Worm (Caenorhabditis elegans) whole organism, late embryonic: ENCODE results near the gene mre-11.

Experiments
- C38D4.7 ChIP-seq: fragments of 200-800 bp; sonication (Bioruptor generic); optimal IDR thresholded peaks from 2 replicates; lab custom pipeline; 2018; ENCODE audit warnings: mild to moderate bottlenecking, missing genetic modification characterization, moderate library complexity, missing compliant biosample characterization
- F13H6.1 ChIP-seq: sonication (generic microtip); optimal IDR thresholded peaks from 2 replicates; lab custom pipeline; 2016; ENCODE audit warnings: missing genetic modification characterization, missing compliant biosample characterization
- K02D7.2 ChIP-seq: sonication (generic microtip); optimal IDR thresholded peaks from 2 replicates; lab custom pipeline; 2017; ENCODE audit warnings: mild to moderate bottlenecking, missing genetic modification characterization, missing compliant biosample characterization
- K09A11.1 ChIP-seq: sonication (generic microtip); optimal IDR thresholded peaks from 2 replicates; lab custom pipeline; 2017; ENCODE audit warnings: antibody characterized with exemption, mild to moderate bottlenecking, missing genetic modification characterization, missing compliant biosample characterization; ENCODE audit not compliant: insufficient read depth
- T23F11.4 ChIP-seq: fragments of 200-800 bp; sonication (Bioruptor generic); optimal IDR thresholded peaks from 2 replicates; lab custom pipeline; 2018; ENCODE audit warnings: mild to moderate bottlenecking, missing genetic modification characterization, missing compliant biosample characterization
- Y22D7AL.16 ChIP-seq: sonication (generic microtip); optimal IDR thresholded peaks from 2 replicates; lab custom pipeline; 2016; ENCODE audit warnings: missing genetic modification characterization, missing compliant biosample characterization
- ahr-1 ChIP-seq: sonication (generic microtip); optimal IDR thresholded peaks from 2 replicates; lab custom pipeline; 2016; ENCODE audit warnings: missing genetic modification characterization, missing compliant biosample characterization
- ceh-30 ChIP-seq: fragments of 150-350 bp; optimal IDR thresholded peaks from 2 replicates; lab custom pipeline; 2014; ENCODE audit warnings: missing biosample characterization, missing genetic modification characterization
- ceh-34 ChIP-seq: sonication (generic microtip); optimal IDR thresholded peaks from 2 replicates; lab custom pipeline; 2016; ENCODE audit warnings: mild to moderate bottlenecking, missing genetic modification characterization, missing compliant biosample characterization
- ceh-48 ChIP-seq: sonication (generic microtip); optimal IDR thresholded peaks from 2 replicates; lab custom pipeline; 2016; ENCODE audit warnings: missing genetic modification characterization, inconsistent platforms, missing compliant biosample characterization
- ceh-6 ChIP-seq: fragments of 200-800 bp; sonication (Bioruptor generic); optimal IDR thresholded peaks from 2 replicates; lab custom pipeline; 2018; ENCODE audit warnings: mild to moderate bottlenecking, missing genetic modification characterization, missing compliant biosample characterization
- ceh-9 ChIP-seq: sonication (generic microtip); optimal IDR thresholded peaks from 2 replicates; lab custom pipeline; 2016; ENCODE audit warnings: mild to moderate bottlenecking, missing genetic modification characterization, inconsistent platforms, missing compliant biosample characterization
- dve-1 ChIP-seq: sonication (generic microtip); optimal IDR thresholded peaks from 2 replicates; lab custom pipeline; 2017; ENCODE audit warnings: antibody characterized with exemption, mild to moderate bottlenecking, missing genetic modification characterization, missing compliant biosample characterization
- elt-2 ChIP-seq: sonication (generic microtip); optimal IDR thresholded peaks from 2 replicates; lab custom pipeline; 2016; ENCODE audit warnings: missing genetic modification reagents, missing genetic modification characterization, missing compliant biosample characterization
- elt-4 ChIP-seq: sonication (generic microtip); optimal IDR thresholded peaks from 2 replicates; lab custom pipeline; 2016; ENCODE audit warnings: missing genetic modification characterization, missing compliant biosample characterization
- fax-1 ChIP-seq: sonication (generic microtip); optimal IDR thresholded peaks from 2 replicates; lab custom pipeline; 2016; ENCODE audit warnings: missing genotype, missing genetic modification characterization, missing compliant biosample characterization
- gmeb-2 ChIP-seq: sonication (generic microtip); optimal IDR thresholded peaks from 2 replicates; lab custom pipeline; 2016; ENCODE audit warnings: missing genetic modification characterization, inconsistent platforms, missing compliant biosample characterization
- hlh-15 ChIP-seq: sonication (generic microtip); optimal IDR thresholded peaks from 2 replicates; lab custom pipeline; 2016; ENCODE audit warnings: missing genetic modification characterization, missing compliant biosample characterization
- hlh-30 ChIP-seq: sonication (generic microtip); optimal IDR thresholded peaks from 2 replicates; lab custom pipeline; 2017; ENCODE audit warnings: antibody characterized with exemption, missing genetic modification characterization, missing compliant biosample characterization; ENCODE audit not compliant: insufficient read depth
- lin-11 ChIP-seq: fragments of 200-800 bp; sonication (Bioruptor generic); optimal IDR thresholded peaks from 2 replicates; lab custom pipeline; 2018; ENCODE audit warnings: mild to moderate bottlenecking, missing genetic modification characterization, missing compliant biosample characterization
- madf-2 ChIP-seq: sonication (generic microtip); optimal IDR thresholded peaks from 2 replicates; lab custom pipeline; 2017; ENCODE audit warnings: missing genetic modification characterization, missing compliant biosample characterization
- nfya-1 ChIP-seq: sonication (generic microtip); optimal IDR thresholded peaks from 2 replicates; lab custom pipeline; 2017; ENCODE audit warnings: missing genetic modification characterization, mild to moderate bottlenecking, missing compliant biosample characterization, antibody characterized with exemption, moderate library complexity
- nhr-232 ChIP-seq: sonication (generic microtip); optimal IDR thresholded peaks from 2 replicates; lab custom pipeline; 2016; ENCODE audit warnings: missing genetic modification characterization, missing compliant biosample characterization
- npax-4 ChIP-seq: sonication (generic microtip); optimal IDR thresholded peaks from 2 replicates; lab custom pipeline; 2016; ENCODE audit warnings: missing genetic modification characterization, missing compliant biosample characterization
- pag-3 ChIP-seq: sonication (generic microtip); optimal IDR thresholded peaks from 2 replicates; lab custom pipeline; 2016; ENCODE audit warnings: missing compliant biosample characterization, missing genetic modification characterization, borderline replicate concordance
- pat-9 ChIP-seq: fragments of 200-800 bp; sonication (Bioruptor generic); optimal IDR thresholded peaks from 2 replicates; lab custom pipeline; 2018; ENCODE audit warnings: mild to moderate bottlenecking, missing genetic modification characterization, moderate library complexity, missing compliant biosample characterization
- pha-4 ChIP-seq: fragments of 150-350 bp; optimal IDR thresholded peaks from 2 replicates; lab custom pipeline; 2018; ENCODE audit warnings: missing biosample characterization, missing genetic modification reagents, missing genetic modification characterization
- rnt-1 ChIP-seq: sonication (generic microtip); optimal IDR thresholded peaks from 2 replicates; lab custom pipeline; 2016; ENCODE audit warnings: missing genetic modification characterization, missing compliant biosample characterization
- sdc-2 ChIP-seq: sonication (generic microtip); optimal IDR thresholded peaks from 2 replicates; lab custom pipeline; 2016; ENCODE audit warnings: missing genotype, missing genetic modification characterization, missing compliant biosample characterization
- sox-2 ChIP-seq: fragments of 200-800 bp; sonication (Bioruptor generic); IDR thresholded peaks from 2 replicates; pipeline ENCODE4 v1.3.6; 2022; ENCODE audit warnings: missing genetic modification reagents, missing genetic modification characterization, missing compliant biosample characterization
- syd-9 ChIP-seq: sonication (generic microtip); optimal IDR thresholded peaks from 2 replicates; lab custom pipeline; 2016; ENCODE audit warnings: mild to moderate bottlenecking, missing genetic modification characterization, moderate library complexity, missing compliant biosample characterization
- tbx-2 ChIP-seq: sonication (generic microtip); optimal IDR thresholded peaks from 2 replicates; lab custom pipeline; 2016; ENCODE audit warnings: missing genetic modification characterization, missing compliant biosample characterization
- tbx-7 ChIP-seq: sonication (generic microtip); optimal IDR thresholded peaks from 2 replicates; lab custom pipeline; 2016; ENCODE audit warnings: missing genotype, missing genetic modification characterization, missing compliant biosample characterization
- ttx-3 ChIP-seq: sonication (generic microtip); optimal IDR thresholded peaks from 2 replicates; lab custom pipeline; 2016; ENCODE audit warnings: missing genetic modification reagents, missing genetic modification characterization, missing compliant biosample characterization
- unc-3 ChIP-seq, 2 experiments: fragments of 200-800 bp in 1 of 2; sonication (Bioruptor generic) in 1 of 2; sonication (generic microtip) in 1 of 2; conservative IDR thresholded peaks in 1 of 2; optimal IDR thresholded peaks in 1 of 2; 2 replicates each; pipeline versions ENCODE4 v1.3.6 to Lab custom; 2016 to 2022; ENCODE audit warnings: missing compliant biosample characterization in 2 of 2, missing genetic modification characterization in 2 of 2, missing genetic modification reagents in 1 of 2
- unc-55 ChIP-seq: sonication (generic microtip); optimal IDR thresholded peaks from 2 replicates; lab custom pipeline; 2017; ENCODE audit warnings: missing biosample characterization, missing genetic modification reagents, missing genetic modification characterization
- unc-86 ChIP-seq: sonication (generic microtip); optimal IDR thresholded peaks from 2 replicates; lab custom pipeline; 2016; ENCODE audit warnings: missing genetic modification characterization, missing compliant biosample characterization
- zip-5 ChIP-seq: sonication (generic microtip); optimal IDR thresholded peaks from 2 replicates; lab custom pipeline; 2016; ENCODE audit warnings: missing genetic modification characterization, missing compliant biosample characterization

Gene mre-11

DNA sequence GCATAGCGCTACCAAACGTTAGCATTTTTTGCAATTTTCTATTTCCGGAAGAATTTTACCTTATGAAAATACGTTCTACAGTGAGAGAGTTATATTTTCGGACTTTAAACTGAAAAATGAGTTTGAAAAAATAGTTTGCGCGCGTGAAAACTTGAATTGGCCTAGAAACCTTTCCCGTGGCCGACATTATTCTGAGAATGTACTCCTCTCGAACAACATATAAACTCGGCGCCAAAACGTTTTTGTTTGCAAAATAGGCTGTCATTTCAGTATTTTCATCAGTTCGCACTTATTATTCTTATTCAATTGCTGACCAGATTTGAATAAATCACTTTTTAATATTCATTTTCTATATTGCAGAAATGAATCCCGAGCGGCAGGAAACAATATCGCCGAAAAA lies at the start of gene mre-11, which contains the start of gene wdr-5.3 (continued):
- TF ChIP-seq rnt-1 (tag; lab: Kevin White, UChicago) = no peak
- peak; percentile 57 for TF ChIP-seq tbx-2 (tag; lab: Kevin White, UChicago)
- TF ChIP-seq ceh-6 (GFP tag; lab: Kevin White, UChicago) = no peak
- TF ChIP-seq hlh-30 = no peak
- TF ChIP-seq K02D7.2 (tag; lab: Kevin White, UChicago) = no peak
- no peak for TF ChIP-seq unc-3 (GFP tag; conservative IDR thresholded peaks at IDR 0.05; lab: Robert Waterston, UW)
- TF ChIP-seq unc-3 (tag; optimal IDR thresholded peaks at IDR 0.05; lab: Kevin White, UChicago) = no peak
- TF ChIP-seq ceh-9 = no peak
- TF ChIP-seq ceh-34 (tag; lab: Kevin White, UChicago) = no peak
- no peak for TF ChIP-seq unc-86
- TF ChIP-seq sdc-2 = no peak

DNA sequence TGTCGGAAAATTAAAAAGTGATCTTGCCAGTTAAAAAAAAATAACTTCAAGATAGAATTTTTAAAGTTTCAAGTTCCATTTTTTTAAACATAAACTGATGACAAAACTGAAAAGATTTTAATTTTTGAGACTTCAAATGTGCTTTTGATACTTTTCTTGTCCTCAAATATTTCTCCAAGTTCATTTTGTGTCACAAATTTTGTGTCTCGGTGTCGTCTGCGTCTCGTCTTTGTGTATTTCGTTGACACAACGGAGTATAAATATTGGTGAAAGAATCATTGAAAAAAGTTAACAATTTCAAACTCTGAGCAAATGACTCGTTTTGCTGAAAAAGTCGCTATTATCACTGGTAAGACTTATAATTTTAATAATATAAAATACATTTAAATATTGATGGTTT lies 47.3 kb upstream of the mre-11 start, which contains the start of gene D1054.8:
TSS of gene D1054.8 (plus strand) at position 301 of the 400 bp plus-strand sequence.
- TF ChIP-seq C38D4.7 (GFP tag; lab: Kevin White, UChicago) (no peak), T23F11.4 (GFP tag; lab: Kevin White, UChicago) (no peak), elt-2 (tag; lab: Kevin White, UChicago) (no peak), elt-4 (tag; lab: Kevin White, UChicago) (no peak), Y22D7AL.16 (no peak), hlh-15 (tag; lab: Kevin White, UChicago) (no peak), dve-1 (tag; lab: Kevin White, UChicago) (no peak), fax-1 (tag; lab: Kevin White, UChicago) (no peak), K09A11.1 (no peak), npax-4 (tag; lab: Kevin White, UChicago) (no peak), ceh-9 (no peak), lin-11 (no peak), tbx-7 (tag; lab: Kevin White, UChicago) (no peak), ceh-48 (tag; lab: Kevin White, UChicago) (no peak), ceh-30 (tag; lab: Kevin White, UChicago) (no peak), syd-9 (tag; lab: Kevin White, UChicago) (no peak), unc-86 (no peak), unc-3 (GFP tag; conservative IDR thresholded peaks at IDR 0.05; lab: Robert Waterston, UW) (no peak), unc-3 (tag; optimal IDR thresholded peaks at IDR 0.05; lab: Kevin White, UChicago) (no peak)

DNA sequence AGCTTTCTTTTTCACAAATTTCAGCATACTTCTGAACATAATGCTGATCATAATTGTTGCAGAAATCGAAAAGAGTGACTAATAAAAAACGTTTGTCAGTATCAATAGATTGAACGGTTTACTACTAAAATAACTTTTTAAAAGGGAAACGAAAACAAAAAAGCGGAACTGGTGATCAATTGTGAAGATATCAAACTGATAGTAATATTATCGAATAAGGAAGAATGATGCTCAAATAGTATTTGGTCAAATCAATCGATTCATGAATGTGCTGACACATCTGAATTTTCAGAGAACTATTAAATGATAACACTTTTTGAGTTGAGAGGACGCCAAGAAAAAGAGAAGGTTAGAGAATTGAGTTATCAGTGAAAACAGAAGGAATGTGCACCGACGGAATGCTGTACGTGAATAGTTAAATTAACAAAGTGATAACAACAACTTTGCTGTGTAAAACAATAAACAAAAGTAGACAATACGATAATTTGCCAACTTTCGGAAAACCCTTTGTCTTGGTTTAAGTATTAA lies 39.9 kb upstream of the mre-11 start, which contains the start of gene D1054.5:
TSS of gene D1054.5 (minus strand) at position 51 of the 528 bp plus-strand sequence.
- TF ChIP-seq T23F11.4 (GFP tag; lab: Kevin White, UChicago) (no peak), ahr-1 (tag; lab: Kevin White, UChicago) (no peak), unc-55 (GFP tag; lab: Kevin White, UChicago) (no peak), elt-2 (tag; lab: Kevin White, UChicago) (peak; percentile 56), pag-3 (tag; lab: Kevin White, UChicago) (no peak), ttx-3 (no peak), ceh-30 (tag; lab: Kevin White, UChicago) (no peak), sdc-2 (no peak), pat-9 (no peak)

DNA sequence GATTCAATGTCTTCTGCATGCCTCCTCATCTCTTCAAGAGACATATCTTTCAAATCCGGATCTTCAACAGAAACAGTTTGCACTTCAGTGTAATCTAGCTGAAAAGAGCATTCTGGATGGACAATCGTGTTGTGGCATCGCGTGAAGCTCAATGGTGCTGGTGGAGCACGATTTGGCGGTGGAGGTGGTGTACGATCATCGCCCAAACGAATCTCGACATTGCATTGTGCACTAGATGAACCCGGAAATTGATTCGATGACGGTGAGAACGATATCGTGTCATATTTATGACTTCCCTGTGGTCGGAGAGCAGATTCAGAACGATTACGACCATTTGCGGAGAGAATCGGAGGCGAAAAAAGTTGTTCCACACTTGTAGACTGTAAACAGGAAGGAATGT lies 36.5 kb upstream of the mre-11 start:
- no peak for TF ChIP-seq F13H6.1 (tag; lab: Kevin White, UChicago)
- no peak for TF ChIP-seq nfya-1 (tag; lab: Kevin White, UChicago)
- no peak for TF ChIP-seq elt-4 (tag; lab: Kevin White, UChicago)
- TF ChIP-seq sox-2 = no peak
- no peak for TF ChIP-seq madf-2
- no peak for TF ChIP-seq unc-55 (GFP tag; lab: Kevin White, UChicago)
- no peak for TF ChIP-seq unc-3 (GFP tag; conservative IDR thresholded peaks at IDR 0.05; lab: Robert Waterston, UW)
- no peak for TF ChIP-seq unc-3 (tag; optimal IDR thresholded peaks at IDR 0.05; lab: Kevin White, UChicago)
- no peak for TF ChIP-seq ceh-30 (tag; lab: Kevin White, UChicago)
- TF ChIP-seq pat-9 = no peak
- no peak for TF ChIP-seq zip-5 (tag; lab: Kevin White, UChicago)
- TF ChIP-seq nhr-232 = no peak
- TF ChIP-seq gmeb-2 (tag; lab: Kevin White, UChicago) = no peak
- no peak for TF ChIP-seq pha-4
- TF ChIP-seq hlh-30 = no peak
- TF ChIP-seq ceh-34 (tag; lab: Kevin White, UChicago) = no peak
- TF ChIP-seq, all 69 proteins: peak for 0
